Worm (Caenorhabditis elegans) whole organism, young adult: ENCODE measurements around the gene smrc-1.

Experiments used
- B0035.1 ChIP-seq: sonication (generic microtip); optimal IDR thresholded peaks from 2 replicates; lab custom pipeline; 2016; ENCODE audit warnings: missing genetic modification characterization, mild to moderate bottlenecking, missing compliant biosample characterization, missing genotype, missing genetic modification reagents
- F49E8.2 ChIP-seq: sonication (generic microtip); optimal IDR thresholded peaks from 3 replicates; lab custom pipeline; 2017; ENCODE audit warnings: missing genetic modification characterization, mild to moderate bottlenecking, missing compliant biosample characterization, antibody characterized with exemption, moderate library complexity; ENCODE audit not compliant: insufficient read depth
- F52B5.7 ChIP-seq: sonication (generic microtip); optimal IDR thresholded peaks from 2 replicates; lab custom pipeline; 2016; ENCODE audit warnings: mild to moderate bottlenecking, missing genetic modification characterization, missing compliant biosample characterization
- ama-1 ChIP-seq, 3 experiments: fragments of 150-350 bp in 1 of 3; sonication (generic microtip) in 2 of 3; optimal IDR thresholded peaks; 2 replicates each; lab custom pipeline; 2014 to 2018; ENCODE audit warnings: missing biosample characterization in 2 of 3, missing genetic modification characterization in 2 of 3, missing genetic modification reagents in 2 of 3
- aptf-3 ChIP-seq: fragments of 200-800 bp; sonication (Bioruptor generic); IDR thresholded peaks from 2 replicates; pipeline ENCODE4 v1.3.6; 2022; ENCODE audit warnings: missing genetic modification characterization, missing compliant biosample characterization
- attf-5 ChIP-seq: fragments of 200-800 bp; sonication (Bioruptor generic); optimal IDR thresholded peaks from 2 replicates; lab custom pipeline; 2018; ENCODE audit warnings: mild to moderate bottlenecking, missing genetic modification characterization, missing compliant biosample characterization
- lsl-1 ChIP-seq: fragments of 200-800 bp; sonication (Bioruptor generic); optimal IDR thresholded peaks from 2 replicates; lab custom pipeline; 2018; ENCODE audit warnings: mild to moderate bottlenecking, missing genetic modification characterization, moderate library complexity, missing compliant biosample characterization
- madf-10 ChIP-seq: sonication (generic microtip); optimal IDR thresholded peaks from 2 replicates; lab custom pipeline; 2016; ENCODE audit warnings: mild to moderate bottlenecking, missing genetic modification characterization, missing compliant biosample characterization
- madf-6 ChIP-seq: fragments of 200-800 bp; sonication (Bioruptor generic); IDR thresholded peaks from 2 replicates; pipeline ENCODE4 v1.3.6; 2022; ENCODE audit warnings: missing genetic modification reagents, missing genetic modification characterization, missing compliant biosample characterization
- nhr-90 ChIP-seq: sonication (generic microtip); optimal IDR thresholded peaks from 2 replicates; lab custom pipeline; 2016; ENCODE audit warnings: missing genotype, mild to moderate bottlenecking, missing genetic modification characterization, missing compliant biosample characterization
- zfh-2 ChIP-seq: fragments of 200-800 bp; sonication (Bioruptor generic); conservative IDR thresholded peaks from 2 replicates; pipeline ENCODE4 v1.3.6; 2022; ENCODE audit warnings: missing genetic modification reagents, missing genetic modification characterization, missing compliant biosample characterization

ce11 chrIII:6381584-6382391 is 9.0 kb upstream of the smrc-1 start, which contains the start of gene znf-622:
- no peak for TF ChIP-seq madf-10 (tag; lab: Kevin White, UChicago)
- TF ChIP-seq ama-1 (optimal IDR thresholded peaks at IDR 0.05; lab: Kevin White, UChicago) = no peak
- no peak for TF ChIP-seq ama-1 (GFP tag; optimal IDR thresholded peaks at IDR 0.05; lab: Kevin White, UChicago)
- TF ChIP-seq F49E8.2 (tag; lab: Kevin White, UChicago) = no peak
- no peak for TF ChIP-seq lsl-1 (GFP tag; lab: Kevin White, UChicago)
- no peak; the same call in 1 of the 2 replicates for TF ChIP-seq madf-6 (GFP tag; lab: Robert Waterston, UW)
- no peak for TF ChIP-seq B0035.1 (tag; lab: Kevin White, UChicago)
- no peak for TF ChIP-seq attf-5 (GFP tag; lab: Kevin White, UChicago)
- TF ChIP-seq F52B5.7 (tag; lab: Kevin White, UChicago) = no peak
- no peak for TF ChIP-seq nhr-90
- TF ChIP-seq aptf-3 (GFP tag; lab: Robert Waterston, UW) = no peak
- TF ChIP-seq zfh-2 (GFP tag; lab: Robert Waterston, UW) = no peak
